Fruit fly (Drosophila melanogaster) whole organism, prepupa: Measurements from ENCODE around the gene shd.

Source experiments
- Blimp-1 ChIP-seq: fragments of 200-800 bp; sonication (Bioruptor generic); optimal IDR thresholded peaks from 3 replicates; lab custom pipeline; 2017; ENCODE audit warnings: missing biosample characterization, missing genetic modification characterization, mild to moderate bottlenecking, moderate library complexity, missing genetic modification reagents
- CG10631 ChIP-seq: fragments of 200-800 bp; sonication (Bioruptor generic); optimal IDR thresholded peaks from 2 replicates; lab custom pipeline; 2016; ENCODE audit warnings: missing biosample characterization, missing genetic modification characterization
- CG10669 ChIP-seq: fragments of 200-800 bp; sonication (Bioruptor generic); optimal IDR thresholded peaks from 3 replicates; lab custom pipeline; 2018; ENCODE audit warnings: missing biosample characterization, mild to moderate bottlenecking, missing genetic modification characterization, moderate library complexity
- CG11762 ChIP-seq: fragments of 200-800 bp; sonication (Bioruptor generic); optimal IDR thresholded peaks from 3 replicates; lab custom pipeline; 2016; ENCODE audit warnings: missing biosample characterization, missing genetic modification characterization; ENCODE audit not compliant: insufficient read depth
- CG11902 ChIP-seq: fragments of 200-800 bp; sonication (Bioruptor generic); optimal IDR thresholded peaks from 3 replicates; lab custom pipeline; 2016; ENCODE audit warnings: missing biosample characterization, missing genetic modification characterization
- CG15336 ChIP-seq: fragments of 200-800 bp; sonication (Bioruptor generic); IDR thresholded peaks from 2 replicates; pipeline ENCODE4 v1.3.6; 2022; ENCODE audit warnings: missing biosample characterization, missing genetic modification characterization
- CG16779 ChIP-seq: fragments of 200-800 bp; sonication (Bioruptor generic); optimal IDR thresholded peaks from 3 replicates; lab custom pipeline; 2017; ENCODE audit warnings: missing biosample characterization, mild to moderate bottlenecking, missing genetic modification characterization
- CG31627 ChIP-seq: fragments of 200-800 bp; sonication (Bioruptor generic); optimal IDR thresholded peaks from 3 replicates; lab custom pipeline; 2016; ENCODE audit warnings: missing biosample characterization, missing genetic modification characterization
- CG34406 ChIP-seq: fragments of 200-800 bp; sonication (Bioruptor generic); optimal IDR thresholded peaks from 3 replicates; lab custom pipeline; 2016; ENCODE audit warnings: missing biosample characterization, missing genetic modification characterization
- CG3919 ChIP-seq: fragments of 200-800 bp; sonication (Bioruptor generic); optimal IDR thresholded peaks from 3 replicates; lab custom pipeline; 2016; ENCODE audit warnings: missing biosample characterization, missing genetic modification characterization
- CG4318 ChIP-seq: fragments of 200-800 bp; sonication (Bioruptor generic); optimal IDR thresholded peaks from 3 replicates; lab custom pipeline; 2017; ENCODE audit warnings: missing biosample characterization, mild to moderate bottlenecking, missing genetic modification characterization
- CG6792 ChIP-seq: fragments of 200-800 bp; sonication (Bioruptor generic); optimal IDR thresholded peaks from 3 replicates; lab custom pipeline; 2016; ENCODE audit warnings: missing biosample characterization, missing genetic modification characterization
- CG6808 ChIP-seq: fragments of 200-800 bp; sonication (Bioruptor generic); optimal IDR thresholded peaks from 3 replicates; lab custom pipeline; 2017; ENCODE audit warnings: missing biosample characterization, missing genetic modification characterization, mild to moderate bottlenecking, moderate library complexity, missing genetic modification reagents
- CG7368 ChIP-seq: fragments of 200-800 bp; sonication (Bioruptor generic); optimal IDR thresholded peaks from 3 replicates; lab custom pipeline; 2016; ENCODE audit warnings: missing biosample characterization, missing genetic modification characterization
- CG8119 ChIP-seq: fragments of 200-800 bp; sonication (Bioruptor generic); IDR thresholded peaks from 3 replicates; pipeline ENCODE4 v1.3.6; 2022; ENCODE audit warnings: missing biosample characterization, missing genetic modification characterization
- CG8319 ChIP-seq: fragments of 200-800 bp; sonication (Bioruptor generic); optimal IDR thresholded peaks from 3 replicates; lab custom pipeline; 2016; ENCODE audit warnings: missing biosample characterization, missing genetic modification characterization
- CG8632 ChIP-seq: fragments of 200-800 bp; sonication (Bioruptor generic); optimal IDR thresholded peaks from 3 replicates; lab custom pipeline; 2016; ENCODE audit warnings: missing biosample characterization, missing genetic modification characterization
- CG9139 ChIP-seq: fragments of 200-800 bp; sonication (Bioruptor generic); optimal IDR thresholded peaks from 3 replicates; lab custom pipeline; 2017; ENCODE audit warnings: missing biosample characterization, mild to moderate bottlenecking, missing genetic modification characterization
- Eip78C ChIP-seq: fragments of 200-800 bp; sonication (Bioruptor generic); peaks from one replicate; lab custom pipeline; 2016; ENCODE audit warnings: missing biosample characterization, missing genetic modification characterization
- Ets96B ChIP-seq: fragments of 200-800 bp; optimal IDR thresholded peaks from 2 replicates; lab custom pipeline; 2019; ENCODE audit warnings: missing biosample characterization, mild to moderate bottlenecking, missing genetic modification characterization, moderate library complexity
- Hr39 ChIP-seq: fragments of 200-800 bp; sonication (Bioruptor generic); optimal IDR thresholded peaks from 2 replicates; lab custom pipeline; 2016; ENCODE audit warnings: missing biosample characterization, missing genetic modification characterization
- Hr4 ChIP-seq: fragments of 200-800 bp; sonication (Bioruptor generic); optimal IDR thresholded peaks from 3 replicates; lab custom pipeline; 2016; ENCODE audit warnings: missing biosample characterization, missing genetic modification characterization
- OdsH ChIP-seq: fragments of 200-800 bp; sonication (Bioruptor generic); optimal IDR thresholded peaks from 3 replicates; lab custom pipeline; 2016; ENCODE audit warnings: missing biosample characterization, missing genetic modification characterization
- Smox ChIP-seq: fragments of 200-800 bp; sonication (Bioruptor generic); optimal IDR thresholded peaks from 3 replicates; lab custom pipeline; 2016; ENCODE audit warnings: missing biosample characterization, missing genetic modification characterization
- Sox102F ChIP-seq: fragments of 200-800 bp; sonication (Bioruptor generic); optimal IDR thresholded peaks from 2 replicates; lab custom pipeline; 2016; ENCODE audit warnings: missing biosample characterization, mild to moderate bottlenecking, missing genetic modification characterization
- Sox14 ChIP-seq: fragments of 200-800 bp; sonication (Bioruptor generic); optimal IDR thresholded peaks from 3 replicates; lab custom pipeline; 2016; ENCODE audit warnings: missing biosample characterization, missing genetic modification characterization
- Sox15 ChIP-seq: fragments of 200-800 bp; sonication (Bioruptor generic); optimal IDR thresholded peaks from 3 replicates; lab custom pipeline; 2016; ENCODE audit warnings: missing biosample characterization, missing genetic modification characterization
- cyc ChIP-seq: fragments of 200-800 bp; sonication (Bioruptor generic); optimal IDR thresholded peaks from 3 replicates; lab custom pipeline; 2016; ENCODE audit warnings: missing biosample characterization, missing genetic modification characterization
- dac ChIP-seq: fragments of 200-800 bp; sonication (Bioruptor generic); optimal IDR thresholded peaks from 2 replicates; lab custom pipeline; 2017; ENCODE audit warnings: missing biosample characterization, mild to moderate bottlenecking, missing genetic modification characterization
- dsx ChIP-seq: fragments of 200-800 bp; optimal IDR thresholded peaks from 3 replicates; lab custom pipeline; 2019; ENCODE audit warnings: missing biosample characterization, mild to moderate bottlenecking, missing genetic modification characterization, moderate library complexity; ENCODE audit not compliant: poor library complexity, severe bottlenecking
- eg ChIP-seq: fragments of 200-800 bp; sonication (Bioruptor generic); IDR thresholded peaks from 3 replicates; pipeline ENCODE4 v1.3.6; 2022; ENCODE audit warnings: missing biosample characterization, missing genetic modification characterization
- esn ChIP-seq: fragments of 200-800 bp; sonication (Bioruptor generic); optimal IDR thresholded peaks from 2 replicates; lab custom pipeline; 2016; ENCODE audit warnings: missing biosample characterization, mild to moderate bottlenecking, missing genetic modification characterization, moderate library complexity
- fd59A ChIP-seq: fragments of 200-800 bp; sonication (Bioruptor generic); optimal IDR thresholded peaks from 2 replicates; lab custom pipeline; 2017; ENCODE audit warnings: missing biosample characterization, mild to moderate bottlenecking, missing genetic modification characterization, missing genetic modification reagents
- fkh ChIP-seq: fragments of 200-800 bp; sonication (Bioruptor generic); optimal IDR thresholded peaks from 3 replicates; lab custom pipeline; 2017; ENCODE audit warnings: missing biosample characterization, mild to moderate bottlenecking, missing genetic modification characterization, moderate library complexity
- net ChIP-seq: fragments of 200-800 bp; sonication (Bioruptor generic); optimal IDR thresholded peaks from 3 replicates; lab custom pipeline; 2016; ENCODE audit warnings: missing biosample characterization, missing genetic modification characterization
- pdm3 ChIP-seq: fragments of 200-800 bp; sonication (Bioruptor generic); optimal IDR thresholded peaks from 3 replicates; lab custom pipeline; 2016; ENCODE audit warnings: missing biosample characterization, missing genetic modification characterization
- spab ChIP-seq: fragments of 200-800 bp; sonication (Bioruptor generic); optimal IDR thresholded peaks from 2 replicates; lab custom pipeline; 2017; ENCODE audit warnings: missing biosample characterization, mild to moderate bottlenecking, missing genetic modification characterization, missing genetic modification reagents
- ss ChIP-seq, 2 experiments: fragments of 200-800 bp; sonication (Bioruptor generic); optimal IDR thresholded peaks; 2 replicates in 1 of 2; 3 replicates in 1 of 2; lab custom pipeline; 2017 to 2018; ENCODE audit warnings: mild to moderate bottlenecking in 2 of 2, missing biosample characterization in 2 of 2, missing genetic modification characterization in 2 of 2, moderate library complexity in 1 of 2
- svp ChIP-seq: fragments of 200-800 bp; sonication (Bioruptor generic); peaks from one replicate; lab custom pipeline; 2016; ENCODE audit warnings: missing biosample characterization, missing genetic modification characterization
- vri ChIP-seq: fragments of 200-800 bp; sonication (Bioruptor generic); optimal IDR thresholded peaks from 3 replicates; lab custom pipeline; 2016; ENCODE audit warnings: missing biosample characterization, mild to moderate bottlenecking, missing genetic modification characterization

The shd gene

DNA sequence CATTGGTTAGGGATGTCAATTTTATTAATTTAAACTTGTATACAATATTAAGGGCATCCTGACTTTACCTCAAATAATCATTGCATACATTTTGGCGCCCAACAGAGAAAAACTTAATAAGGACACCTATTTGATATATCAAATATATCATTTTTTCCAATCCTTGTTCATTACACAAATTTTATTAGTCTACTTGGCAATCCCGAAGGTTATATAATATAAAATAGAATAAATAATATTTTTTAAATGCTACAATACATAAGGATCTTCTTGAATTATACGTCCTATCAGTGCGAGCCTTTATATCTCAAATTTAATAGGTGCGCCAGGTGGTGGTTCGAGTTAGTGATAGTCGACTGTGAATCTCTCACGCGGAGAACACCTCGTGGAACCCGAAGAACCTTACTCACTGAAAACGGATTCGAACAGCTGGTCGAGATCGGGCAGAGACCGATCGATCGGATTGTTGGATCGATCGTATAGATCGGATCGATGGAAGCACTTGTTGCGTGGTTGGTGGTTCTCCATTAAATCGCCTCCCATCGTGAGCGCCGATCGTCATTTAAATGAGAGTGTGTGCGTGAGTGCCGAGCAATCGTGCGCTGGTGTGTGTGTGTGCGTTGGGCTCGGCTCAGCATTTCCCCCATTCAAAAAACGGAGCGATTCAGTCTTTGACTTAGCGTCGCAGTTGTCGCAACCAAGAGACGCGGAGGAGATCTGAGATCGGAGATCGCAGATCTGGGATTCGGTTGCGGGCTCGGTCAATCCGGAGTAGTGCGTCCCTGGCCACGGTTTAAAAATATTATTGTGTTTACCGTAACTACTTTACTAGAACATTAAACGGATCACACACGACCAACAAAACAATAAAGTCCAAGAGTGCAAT is at the start of gene shd (continued):
- TF ChIP-seq vri (GFP tag; lab: Kevin White, UChicago) = peak; percentile 83
- TF ChIP-seq CG4318 (GFP tag; lab: Kevin White, UChicago) = peak; percentile 67
- no peak for TF ChIP-seq Sox14 (GFP tag; lab: Kevin White, UChicago)
- TF ChIP-seq ss (GFP tag; optimal IDR thresholded peaks at IDR 0.05; lab: Kevin White, UChicago) = peak in 1 of 2 experiments; percentile 61
- peak; percentile 91 for TF ChIP-seq Eip78C
- peak; percentile 48 for TF ChIP-seq Sox15
- TF ChIP-seq CG10669 = peak; percentile 37
- TF ChIP-seq CG11762 (GFP tag; lab: Kevin White, UChicago) = peak; percentile 25
- peak; percentile 43 for TF ChIP-seq Ets96B (tag; lab: Kevin White, UChicago)
- peak; percentile 22 for TF ChIP-seq CG9139 (GFP tag; lab: Kevin White, UChicago)

DNA sequence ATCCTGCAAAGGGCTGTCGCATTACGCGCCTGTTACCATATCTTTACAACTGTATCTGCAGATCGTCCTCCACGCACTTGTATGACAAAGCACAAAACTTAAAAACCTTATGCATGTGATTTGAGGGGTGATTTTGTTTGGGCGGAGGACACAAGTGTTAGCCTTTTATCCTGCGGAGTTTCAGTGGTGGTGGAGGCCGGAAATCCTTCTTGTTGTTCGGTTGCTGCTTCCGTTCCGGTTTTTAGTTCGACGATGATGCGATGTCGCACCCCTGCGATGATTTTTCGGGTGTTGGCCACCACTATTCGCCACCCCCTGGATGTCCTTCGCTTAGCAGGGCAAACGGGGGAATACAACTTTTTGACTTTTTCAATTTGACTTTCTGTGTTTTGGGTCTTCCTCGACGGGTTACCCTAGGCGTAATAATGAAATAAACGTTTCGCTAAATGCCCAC is 49.1 kb upstream of the shd start:
- TF ChIP-seq CG8632 = no peak
- no peak for TF ChIP-seq svp (GFP tag; lab: Kevin White, UChicago)
- TF ChIP-seq vri (GFP tag; lab: Kevin White, UChicago) = no peak
- TF ChIP-seq CG11902 = no peak
- TF ChIP-seq CG3919 = no peak
- no peak for TF ChIP-seq eg (GFP tag; lab: Robert Waterston, UW)
- TF ChIP-seq fkh (GFP tag; lab: Kevin White, UChicago) = no peak
- no peak for TF ChIP-seq fd59A
- no peak for TF ChIP-seq OdsH (GFP tag; lab: Kevin White, UChicago)
- no peak for TF ChIP-seq CG8319 (GFP tag; lab: Kevin White, UChicago)
- TF ChIP-seq Blimp-1 (GFP tag; lab: Kevin White, UChicago) = no peak
- no peak for TF ChIP-seq dac (GFP tag; lab: Kevin White, UChicago)
- TF ChIP-seq CG6792 (GFP tag; lab: Kevin White, UChicago) = no peak
- no peak for TF ChIP-seq CG10669
- TF ChIP-seq CG34406 (GFP tag; lab: Kevin White, UChicago) = no peak
- no peak for TF ChIP-seq CG15336
- TF ChIP-seq CG10631 (GFP tag; lab: Kevin White, UChicago) = no peak
- no peak for TF ChIP-seq Sox102F
- TF ChIP-seq, all 60 proteins: peak for 0

DNA sequence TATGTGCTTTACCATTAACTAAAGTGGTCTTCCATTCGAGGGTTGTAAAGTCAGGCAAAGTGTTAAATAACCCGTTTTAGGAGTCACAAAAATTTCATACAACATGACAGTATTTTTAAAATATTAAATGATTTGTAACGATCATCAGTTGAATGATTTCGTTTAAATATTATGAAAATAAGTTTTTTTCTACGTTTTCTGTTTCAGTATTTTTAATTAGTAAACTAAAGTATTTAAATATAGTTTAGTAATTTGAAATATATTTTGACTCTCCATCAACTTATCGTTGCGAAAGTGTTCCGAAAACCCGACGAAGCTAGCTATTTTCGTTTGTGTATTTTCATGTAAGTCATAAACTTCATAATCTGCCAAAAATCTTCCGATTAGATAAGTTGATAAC is 47.1 kb upstream of the shd start, which contains the start of gene CG42758:
Gene CG42758 (plus strand): TSS at position 301 of the 400 bp plus-strand sequence.
- TF ChIP-seq pdm3 (no peak), esn (GFP tag; lab: Kevin White, UChicago) (no peak), CG10669 (no peak), svp (GFP tag; lab: Kevin White, UChicago) (peak; percentile 15), CG8119 (GFP tag; lab: Robert Waterston, UW) (no peak), fkh (GFP tag; lab: Kevin White, UChicago) (no peak), Hr39 (GFP tag; lab: Kevin White, UChicago) (no peak), CG6808 (GFP tag; lab: Kevin White, UChicago) (no peak), CG3919 (no peak)

- TF ChIP-seq cyc (GFP tag; lab: Kevin White, UChicago) (no peak), dsx (GFP tag; lab: Kevin White, UChicago) (no peak), CG8119 (GFP tag; lab: Robert Waterston, UW) (no peak), Smox (GFP tag; lab: Kevin White, UChicago) (no peak), CG7368 (GFP tag; lab: Kevin White, UChicago) (no peak), esn (GFP tag; lab: Kevin White, UChicago) (no peak), CG10631 (GFP tag; lab: Kevin White, UChicago) (no peak), CG31627 (GFP tag; lab: Kevin White, UChicago) (no peak), net (GFP tag; lab: Kevin White, UChicago) (no peak), spab (GFP tag; lab: Kevin White, UChicago) (no peak), CG8632 (no peak), Hr4 (GFP tag; lab: Kevin White, UChicago) (no peak), CG16779 (tag; lab: Kevin White, UChicago) (no peak)
- TF ChIP-seq, all 60 proteins: peak for 0
Observed at dm6 chr3L:14569620-14570537, 44.4 kb upstream of the shd start.
